Fruit fly (Drosophila melanogaster) whole organism, adult: ENCODE data around the gene her.

Source experiments
- CG1620 ChIP-seq: fragments of 200-800 bp; sonication (Bioruptor generic); optimal IDR thresholded peaks from 2 replicates; lab custom pipeline; 2016; ENCODE audit warnings: missing biosample characterization, missing genetic modification characterization
- CG33017 ChIP-seq: fragments of 200-800 bp; sonication (Bioruptor generic); optimal IDR thresholded peaks from 2 replicates; lab custom pipeline; 2018; ENCODE audit warnings: missing biosample characterization, mild to moderate bottlenecking, missing genetic modification characterization, moderate library complexity
- CG7045 ChIP-seq: fragments of 200-800 bp; sonication (Bioruptor generic); optimal IDR thresholded peaks from 2 replicates; lab custom pipeline; 2017; ENCODE audit warnings: missing biosample characterization, mild to moderate bottlenecking, missing genetic modification characterization
- CG7101 ChIP-seq: fragments of 200-800 bp; sonication (Bioruptor generic); optimal IDR thresholded peaks from 2 replicates; lab custom pipeline; 2018; ENCODE audit warnings: missing biosample characterization, mild to moderate bottlenecking, missing genetic modification characterization, moderate library complexity
- Hr96 ChIP-seq: fragments of 200-800 bp; sonication (Bioruptor generic); optimal IDR thresholded peaks from 2 replicates; lab custom pipeline; 2016; ENCODE audit warnings: missing biosample characterization, missing genetic modification characterization
- cic ChIP-seq: fragments of 200-800 bp; sonication (Bioruptor generic); optimal IDR thresholded peaks from 2 replicates; lab custom pipeline; 2017; ENCODE audit warnings: missing biosample characterization, mild to moderate bottlenecking, missing genetic modification characterization, moderate library complexity
- kay ChIP-seq: fragments of 200-800 bp; sonication (Bioruptor generic); peaks from one replicate; lab custom pipeline; 2016; ENCODE audit warnings: missing biosample characterization, missing genetic modification characterization, borderline replicate concordance

- TF ChIP-seq CG33017 (tag; lab: Kevin White, UChicago): no peak
- TF ChIP-seq CG7101 (tag; lab: Kevin White, UChicago): no peak
- no peak for TF ChIP-seq Hr96 (GFP tag; lab: Kevin White, UChicago)
- TF ChIP-seq CG1620 (GFP tag; lab: Kevin White, UChicago): no peak
- TF ChIP-seq cic (GFP tag; lab: Kevin White, UChicago): no peak
- no peak for TF ChIP-seq kay (GFP tag; lab: Kevin White, UChicago)
- no peak for TF ChIP-seq CG7045
Measured at dm6 chr2L:16685612-16685912, 8.6 kb downstream of the her start.
